Worm (Caenorhabditis elegans) whole organism, late embryonic: Measurements from ENCODE around the gene T23F6.5.

Experiments used
- ets-4 ChIP-seq: sonication (generic microtip); optimal IDR thresholded peaks from 2 replicates; lab custom pipeline; 2016; ENCODE audit warnings: missing genetic modification characterization, missing compliant biosample characterization
- fkh-10 ChIP-seq: fragments of 150-350 bp; optimal IDR thresholded peaks from 2 replicates; lab custom pipeline; 2014; ENCODE audit warnings: missing biosample characterization, missing genetic modification reagents, missing genetic modification characterization
- fkh-6 ChIP-seq: sonication (generic microtip); optimal IDR thresholded peaks from 2 replicates; lab custom pipeline; 2016; ENCODE audit warnings: missing genetic modification characterization, missing compliant biosample characterization
- gmeb-2 ChIP-seq: sonication (generic microtip); optimal IDR thresholded peaks from 2 replicates; lab custom pipeline; 2016; ENCODE audit warnings: missing genetic modification characterization, inconsistent platforms, missing compliant biosample characterization
- hlh-13 ChIP-seq: fragments of 200-800 bp; sonication (Bioruptor generic); optimal IDR thresholded peaks from 2 replicates; lab custom pipeline; 2018; ENCODE audit warnings: mild to moderate bottlenecking, missing genetic modification characterization, missing compliant biosample characterization
- hlh-30 ChIP-seq: sonication (generic microtip); optimal IDR thresholded peaks from 2 replicates; lab custom pipeline; 2017; ENCODE audit warnings: antibody characterized with exemption, missing genetic modification characterization, missing compliant biosample characterization; ENCODE audit not compliant: insufficient read depth
- nhr-11 ChIP-seq: fragments of 150-350 bp; optimal IDR thresholded peaks from 2 replicates; lab custom pipeline; 2014; ENCODE audit warnings: missing biosample characterization, missing genetic modification characterization
- odd-2 ChIP-seq: sonication (generic microtip); optimal IDR thresholded peaks from 2 replicates; lab custom pipeline; 2017; ENCODE audit warnings: antibody characterized with exemption, mild to moderate bottlenecking, missing genetic modification characterization, missing compliant biosample characterization
- pha-2 ChIP-seq: sonication (generic microtip); optimal IDR thresholded peaks from 2 replicates; lab custom pipeline; 2017; ENCODE audit warnings: mild to moderate bottlenecking, missing genetic modification characterization, missing compliant biosample characterization
- pqm-1 ChIP-seq: sonication (generic microtip); optimal IDR thresholded peaks from 2 replicates; lab custom pipeline; 2016; ENCODE audit warnings: missing genetic modification characterization, missing compliant biosample characterization
- rnt-1 ChIP-seq: sonication (generic microtip); optimal IDR thresholded peaks from 2 replicates; lab custom pipeline; 2016; ENCODE audit warnings: missing genetic modification characterization, missing compliant biosample characterization
- unc-3 ChIP-seq, 2 experiments: fragments of 200-800 bp in 1 of 2; sonication (Bioruptor generic) in 1 of 2; sonication (generic microtip) in 1 of 2; conservative IDR thresholded peaks in 1 of 2; optimal IDR thresholded peaks in 1 of 2; 2 replicates each; pipeline versions ENCODE4 v1.3.6 to Lab custom; 2016 to 2022; ENCODE audit warnings: missing compliant biosample characterization in 2 of 2, missing genetic modification characterization in 2 of 2, missing genetic modification reagents in 1 of 2
- ztf-16 ChIP-seq: sonication (generic microtip); optimal IDR thresholded peaks from 2 replicates; lab custom pipeline; 2017; ENCODE audit warnings: missing genetic modification characterization, missing compliant biosample characterization

ce11 chrIV:12700944-12701343 is 40.4 kb downstream of the T23F6.5 start:
- TF ChIP-seq fkh-10 (GFP tag; lab: Kevin White, UChicago): no peak
- TF ChIP-seq odd-2 (tag; lab: Kevin White, UChicago): no peak
- TF ChIP-seq ztf-16: no peak
- no peak for TF ChIP-seq hlh-30 (tag; lab: Kevin White, UChicago)
- no peak for TF ChIP-seq pha-2 (tag; lab: Kevin White, UChicago)
- TF ChIP-seq fkh-6 (tag; lab: Kevin White, UChicago): no peak
- TF ChIP-seq rnt-1 (tag; lab: Kevin White, UChicago): no peak
- TF ChIP-seq ets-4 (tag; lab: Kevin White, UChicago): no peak
- no peak for TF ChIP-seq gmeb-2 (tag; lab: Kevin White, UChicago)
- no peak for TF ChIP-seq hlh-13 (GFP tag; lab: Kevin White, UChicago)
- no peak for TF ChIP-seq nhr-11 (tag; lab: Kevin White, UChicago)
- TF ChIP-seq pqm-1: no peak
- no peak for TF ChIP-seq unc-3 (GFP tag; conservative IDR thresholded peaks at IDR 0.05; lab: Robert Waterston, UW)
- TF ChIP-seq unc-3 (tag; optimal IDR thresholded peaks at IDR 0.05; lab: Kevin White, UChicago): no peak
